Fruit fly (Drosophila melanogaster): ENCODE results near the gene AstA-R2.

The AstA-R2 gene

dm6 chr3R:28687969-28688368 lies 56.6 kb downstream of the AstA-R2 start:
- TF ChIP-seq CG12605 (GFP tag; IDR thresholded peaks at IDR 0.05) (no peak), Pif1A (GFP tag; optimal IDR thresholded peaks at IDR 0.05) (no peak), CG10348 (GFP tag; IDR thresholded peaks at IDR 0.05) (no peak), CG17806 (tag; optimal IDR thresholded peaks at IDR 0.05) (no peak), Pif1B (GFP tag; optimal IDR thresholded peaks at IDR 0.05) (no peak), CG15710 (tag; optimal IDR thresholded peaks at IDR 0.05) (no peak), EcR (GFP tag; optimal IDR thresholded peaks at IDR 0.05) (no peak), CG14655 (GFP tag; optimal IDR thresholded peaks at IDR 0.05) (no peak), gl (tag; optimal IDR thresholded peaks at IDR 0.05) (no peak), CG8159 (tag; optimal IDR thresholded peaks at IDR 0.05) (no peak), CG13204 (GFP tag; optimal IDR thresholded peaks at IDR 0.05) (no peak), CG4496 (GFP tag; IDR thresholded peaks at IDR 0.05) (no peak), Snoo (tag; optimal IDR thresholded peaks at IDR 0.05) (no peak), CG8301 (tag; optimal IDR thresholded peaks at IDR 0.05) (no peak), CG9948 (tag; optimal IDR thresholded peaks at IDR 0.05) (no peak)

Data from whole organism, pupa.